Worm (Caenorhabditis elegans) whole organism, L2 larva: Measurements from ENCODE around the gene Y67D8C.9.

Source experiments
- F13H6.1 ChIP-seq: sonication (generic microtip); optimal IDR thresholded peaks from 2 replicates; lab custom pipeline; 2016; ENCODE audit warnings: missing genetic modification characterization, missing compliant biosample characterization
- ceh-82 ChIP-seq: fragments of 150-350 bp; optimal IDR thresholded peaks from 2 replicates; lab custom pipeline; 2014; ENCODE audit warnings: missing biosample characterization, missing genetic modification characterization
- gmeb-1 ChIP-seq: fragments of 150-350 bp; optimal IDR thresholded peaks from 2 replicates; lab custom pipeline; 2014; ENCODE audit warnings: missing biosample characterization, missing genetic modification characterization
- lin-13 ChIP-seq: fragments of 150-350 bp; optimal IDR thresholded peaks from 2 replicates; lab custom pipeline; 2014; ENCODE audit warnings: missing biosample characterization, missing genetic modification reagents, missing genetic modification characterization
- skn-1 ChIP-seq: sonication (generic microtip); optimal IDR thresholded peaks from 2 replicates; lab custom pipeline; 2017; ENCODE audit warnings: missing biosample characterization, missing genetic modification characterization
- snpc-4 ChIP-seq: fragments of 150-350 bp; optimal IDR thresholded peaks from 2 replicates; lab custom pipeline; 2014; ENCODE audit warnings: missing biosample characterization, missing genetic modification characterization
- unc-39 ChIP-seq: fragments of 150-350 bp; optimal IDR thresholded peaks from 2 replicates; lab custom pipeline; 2014; ENCODE audit warnings: missing biosample characterization, missing genetic modification characterization
- zag-1 ChIP-seq: fragments of 150-350 bp; optimal IDR thresholded peaks from 2 replicates; lab custom pipeline; 2014; ENCODE audit warnings: missing biosample characterization, missing genetic modification characterization

DNA sequence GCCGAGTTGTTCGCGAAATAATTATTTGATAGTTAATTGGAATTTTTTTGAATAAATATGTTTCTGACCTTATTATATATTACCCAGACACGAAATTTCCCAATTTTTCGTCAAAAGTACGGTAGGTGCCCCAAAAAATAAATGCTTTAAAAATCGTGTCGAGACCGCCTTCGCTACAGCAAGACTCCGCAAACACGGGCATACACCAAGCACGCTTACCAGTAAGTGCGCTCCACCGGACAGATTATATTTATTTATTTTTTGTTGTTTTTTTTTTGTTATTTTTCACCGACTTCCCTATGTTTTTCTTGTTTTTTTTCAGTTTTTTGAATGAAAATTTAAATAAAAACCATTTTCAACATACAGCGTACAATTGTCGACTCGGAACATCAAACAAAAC, 49.8 kb upstream of the Y67D8C.9 start:
- TF ChIP-seq unc-39 (no peak), gmeb-1 (tag; lab: Kevin White, UChicago) (no peak), skn-1 (tag; lab: Kevin White, UChicago) (no peak), lin-13 (GFP tag; lab: Kevin White, UChicago) (no peak), F13H6.1 (tag; lab: Kevin White, UChicago) (no peak), snpc-4 (tag; lab: Kevin White, UChicago) (no peak), ceh-82 (no peak), zag-1 (tag; lab: Kevin White, UChicago) (no peak)
